Fruit fly (Drosophila melanogaster): ENCODE results near the gene slpr.

Gene slpr

dm6 chrX:8194559-8194958, 17.6 kb upstream of the slpr start:
- TF ChIP-seq fd96Ca (GFP tag; IDR thresholded peaks at IDR 0.05) (no peak), Pif1A (GFP tag; optimal IDR thresholded peaks at IDR 0.05) (no peak), CG8301 (tag; optimal IDR thresholded peaks at IDR 0.05) (no peak), CG9948 (tag; optimal IDR thresholded peaks at IDR 0.05) (no peak), CG13204 (GFP tag; optimal IDR thresholded peaks at IDR 0.05) (peak; percentile 48)

DNA sequence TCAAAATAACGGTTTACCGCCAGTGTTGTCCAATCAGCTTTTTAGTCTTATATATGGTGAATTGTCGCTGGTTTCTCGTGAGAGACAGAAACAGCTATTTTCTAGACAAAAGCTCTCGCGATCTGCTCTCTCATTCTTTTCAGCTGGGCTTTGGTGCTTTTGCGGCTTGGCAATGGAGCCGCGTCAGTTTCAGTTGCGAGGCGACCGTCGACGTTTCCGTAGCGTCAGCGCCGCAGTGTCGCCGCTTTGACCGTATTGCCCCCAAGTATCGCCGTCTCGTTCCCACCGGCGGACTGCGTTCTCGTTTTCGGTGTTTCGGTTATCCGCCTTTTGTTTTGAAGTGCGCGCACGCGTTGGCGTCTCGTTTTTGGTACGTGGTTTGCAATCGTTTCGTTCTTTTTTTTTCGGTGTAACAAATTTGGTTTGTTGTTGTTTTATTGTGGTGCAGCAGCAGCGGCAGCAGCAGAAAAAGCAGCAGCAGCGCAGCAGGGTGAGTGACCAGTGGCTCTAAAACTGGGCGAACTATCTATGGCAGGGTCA, 16.1 kb upstream of the slpr start:
- TF ChIP-seq fd96Ca (GFP tag; IDR thresholded peaks at IDR 0.05) (0 out of 3 replicates have a peak, but pooled peaks have one; percentile 43), Ets98B (GFP tag; IDR thresholded peaks at IDR 0.05) (peak; percentile 62; the same call in 1 of the 2 replicates), CG8159 (tag; optimal IDR thresholded peaks at IDR 0.05) (peak; percentile 1), CG9948 (tag; optimal IDR thresholded peaks at IDR 0.05) (no peak), CG15710 (tag; optimal IDR thresholded peaks at IDR 0.05) (no peak), EcR (GFP tag; optimal IDR thresholded peaks at IDR 0.05) (peak; percentile 68), CG4496 (GFP tag; IDR thresholded peaks at IDR 0.05) (0 out of 3 replicates have a peak, but pooled peaks have one; percentile 60), CG14655 (GFP tag; optimal IDR thresholded peaks at IDR 0.05) (no peak), CG32121 (GFP tag; IDR thresholded peaks at IDR 0.05) (peak; percentile 59), CG8301 (tag; optimal IDR thresholded peaks at IDR 0.05) (no peak), rn (GFP tag; IDR thresholded peaks at IDR 0.05) (no peak), CG34367 (tag; optimal IDR thresholded peaks at IDR 0.05) (no peak), CG12605 (GFP tag; IDR thresholded peaks at IDR 0.05) (peak; percentile 44; the same call in 1 of the 2 replicates), CG13204 (GFP tag; optimal IDR thresholded peaks at IDR 0.05) (peak; percentile 95), Pif1B (GFP tag; optimal IDR thresholded peaks at IDR 0.05) (no peak), CG10348 (GFP tag; IDR thresholded peaks at IDR 0.05) (no peak), CG17806 (tag; optimal IDR thresholded peaks at IDR 0.05) (no peak), Snoo (tag; optimal IDR thresholded peaks at IDR 0.05) (peak; percentile 6), D1 (tag; optimal IDR thresholded peaks at IDR 0.05) (no peak), gl (tag; optimal IDR thresholded peaks at IDR 0.05) (no peak), Pif1A (GFP tag; optimal IDR thresholded peaks at IDR 0.05) (no peak)

- TF ChIP-seq CG13204 (GFP tag; optimal IDR thresholded peaks at IDR 0.05) (no peak), D1 (tag; optimal IDR thresholded peaks at IDR 0.05) (no peak), fd96Ca (GFP tag; IDR thresholded peaks at IDR 0.05) (no peak), Snoo (tag; optimal IDR thresholded peaks at IDR 0.05) (no peak), CG8301 (tag; optimal IDR thresholded peaks at IDR 0.05) (no peak), EcR (GFP tag; optimal IDR thresholded peaks at IDR 0.05) (no peak), Pif1B (GFP tag; optimal IDR thresholded peaks at IDR 0.05) (no peak), CG14655 (GFP tag; optimal IDR thresholded peaks at IDR 0.05) (no peak), CG9948 (tag; optimal IDR thresholded peaks at IDR 0.05) (no peak), CG15710 (tag; optimal IDR thresholded peaks at IDR 0.05) (no peak), CG17806 (tag; optimal IDR thresholded peaks at IDR 0.05) (no peak), CG34367 (tag; optimal IDR thresholded peaks at IDR 0.05) (no peak), CG8159 (tag; optimal IDR thresholded peaks at IDR 0.05) (no peak), CG4496 (GFP tag; IDR thresholded peaks at IDR 0.05) (no peak), CG12605 (GFP tag; IDR thresholded peaks at IDR 0.05) (no peak), Ets98B (GFP tag; IDR thresholded peaks at IDR 0.05) (no peak), rn (GFP tag; IDR thresholded peaks at IDR 0.05) (no peak), CG32121 (GFP tag; IDR thresholded peaks at IDR 0.05) (no peak), CG10348 (GFP tag; IDR thresholded peaks at IDR 0.05) (no peak), gl (tag; optimal IDR thresholded peaks at IDR 0.05) (no peak)
Observed at dm6 chrX:8192191-8192590, 15.2 kb upstream of the slpr start.

DNA sequence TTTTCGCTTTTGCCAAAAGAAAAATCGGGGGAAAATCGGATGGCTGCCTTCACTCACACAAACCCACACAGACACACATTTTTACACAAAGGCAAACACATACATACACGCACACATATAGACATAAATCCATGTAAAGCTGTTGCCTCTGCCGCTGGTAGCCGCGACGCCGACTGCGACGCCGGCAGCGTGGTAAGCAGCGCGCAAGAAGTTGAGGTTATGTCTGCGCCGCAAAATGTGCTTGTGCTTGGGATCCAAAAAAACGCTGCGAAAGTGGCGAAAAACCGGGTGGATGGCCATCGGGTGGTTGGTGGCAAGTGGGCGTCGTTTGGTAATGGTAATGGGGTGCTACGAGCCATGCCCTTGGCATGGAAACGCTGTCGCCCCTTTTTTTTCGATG, 2.9 kb upstream of the slpr start:
- TF ChIP-seq fd96Ca (GFP tag; IDR thresholded peaks at IDR 0.05) (no peak), rn (GFP tag; IDR thresholded peaks at IDR 0.05) (no peak), D1 (tag; optimal IDR thresholded peaks at IDR 0.05) (no peak), EcR (GFP tag; optimal IDR thresholded peaks at IDR 0.05) (no peak), CG15710 (tag; optimal IDR thresholded peaks at IDR 0.05) (no peak), CG34367 (tag; optimal IDR thresholded peaks at IDR 0.05) (no peak), CG8159 (tag; optimal IDR thresholded peaks at IDR 0.05) (no peak), CG13204 (GFP tag; optimal IDR thresholded peaks at IDR 0.05) (no peak), CG17806 (tag; optimal IDR thresholded peaks at IDR 0.05) (no peak), CG8301 (tag; optimal IDR thresholded peaks at IDR 0.05) (no peak), CG10348 (GFP tag; IDR thresholded peaks at IDR 0.05) (no peak), CG32121 (GFP tag; IDR thresholded peaks at IDR 0.05) (no peak), Ets98B (GFP tag; IDR thresholded peaks at IDR 0.05) (no peak), CG9948 (tag; optimal IDR thresholded peaks at IDR 0.05) (no peak), Pif1A (GFP tag; optimal IDR thresholded peaks at IDR 0.05) (no peak), CG4496 (GFP tag; IDR thresholded peaks at IDR 0.05) (no peak), gl (tag; optimal IDR thresholded peaks at IDR 0.05) (no peak), CG14655 (GFP tag; optimal IDR thresholded peaks at IDR 0.05) (no peak), Pif1B (GFP tag; optimal IDR thresholded peaks at IDR 0.05) (no peak)

DNA sequence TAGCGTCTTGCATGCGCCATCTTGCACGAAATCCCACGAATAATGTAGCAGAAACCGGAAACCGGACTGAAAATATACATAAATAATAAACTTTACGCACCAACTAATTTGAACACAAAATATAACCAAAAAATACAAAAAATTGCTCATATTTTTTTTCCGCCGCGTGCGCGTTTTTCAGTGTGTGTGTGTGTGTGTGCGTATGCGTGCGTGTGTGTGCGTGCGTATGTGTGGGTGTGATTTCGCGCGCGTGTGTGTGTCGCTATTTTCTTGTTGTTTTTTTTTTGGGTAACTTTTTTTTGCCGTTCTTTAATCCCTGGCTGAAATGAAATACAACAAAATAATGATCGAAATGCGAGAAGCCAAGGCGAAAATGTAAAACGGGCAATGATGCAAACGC, 2.0 kb upstream of the slpr start:
- TF ChIP-seq CG14655 (GFP tag; optimal IDR thresholded peaks at IDR 0.05) (no peak), fd96Ca (GFP tag; IDR thresholded peaks at IDR 0.05) (no peak), CG9948 (tag; optimal IDR thresholded peaks at IDR 0.05) (no peak), CG13204 (GFP tag; optimal IDR thresholded peaks at IDR 0.05) (no peak), Pif1B (GFP tag; optimal IDR thresholded peaks at IDR 0.05) (no peak), Ets98B (GFP tag; IDR thresholded peaks at IDR 0.05) (no peak), Snoo (tag; optimal IDR thresholded peaks at IDR 0.05) (no peak), CG32121 (GFP tag; IDR thresholded peaks at IDR 0.05) (no peak), CG17806 (tag; optimal IDR thresholded peaks at IDR 0.05) (no peak), CG8301 (tag; optimal IDR thresholded peaks at IDR 0.05) (no peak), Pif1A (GFP tag; optimal IDR thresholded peaks at IDR 0.05) (no peak), CG8159 (tag; optimal IDR thresholded peaks at IDR 0.05) (no peak), CG15710 (tag; optimal IDR thresholded peaks at IDR 0.05) (no peak), rn (GFP tag; IDR thresholded peaks at IDR 0.05) (no peak)
